Worm (Caenorhabditis elegans): ENCODE results near the gene dpy-4.
"Not testable (repeated sequence)": the region's sequence is repeated elsewhere in the genome, so short reads cannot be mapped to it uniquely, and the experiment has no call there.

DNA sequence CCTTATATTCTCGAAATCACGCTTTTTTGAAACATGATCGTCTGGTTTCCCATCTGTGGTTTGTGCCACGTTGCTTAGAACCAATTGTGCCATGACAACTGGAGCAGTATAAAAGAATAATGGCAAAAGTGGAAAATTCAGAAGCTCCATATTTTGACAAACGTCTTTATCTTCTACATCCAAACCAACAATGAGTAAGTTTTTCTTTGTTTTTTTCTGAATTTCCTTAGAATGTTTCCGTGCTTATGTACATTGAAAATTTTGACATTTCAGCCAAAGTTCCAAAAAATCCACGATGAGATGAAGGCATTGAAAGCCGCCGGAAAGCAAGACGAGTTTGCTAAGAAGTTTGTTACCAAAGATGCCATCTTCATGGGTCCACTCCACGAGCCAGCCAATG, 19.9 kb upstream of the dpy-4 start, which contains the start of gene Y41E3.6:
- TF ChIP-seq lin-39, crh-2, nhr-12 (tag; optimal IDR thresholded peaks at IDR 0.05): not testable (repeated sequence)

Measured in whole organism, L2 larva.